Fruit fly (Drosophila melanogaster) whole organism, prepupa: ENCODE results near the gene Fuca.

Experiments
- CG8632 ChIP-seq: fragments of 200-800 bp; sonication (Bioruptor generic); optimal IDR thresholded peaks from 3 replicates; lab custom pipeline; 2016; ENCODE audit warnings: missing biosample characterization, missing genetic modification characterization
- acj6 ChIP-seq: fragments of 200-800 bp; sonication (Bioruptor generic); optimal IDR thresholded peaks from 3 replicates; lab custom pipeline; 2016; ENCODE audit warnings: missing biosample characterization, missing genetic modification characterization
- fkh ChIP-seq: fragments of 200-800 bp; sonication (Bioruptor generic); optimal IDR thresholded peaks from 3 replicates; lab custom pipeline; 2017; ENCODE audit warnings: missing biosample characterization, mild to moderate bottlenecking, missing genetic modification characterization, moderate library complexity

- TF ChIP-seq acj6: no peak
- TF ChIP-seq fkh: no peak
- no peak for TF ChIP-seq CG8632 (GFP tag; lab: Kevin White, UChicago)
These were observed 49.5 kb downstream of the Fuca start, which contains the start of gene Vha16-3 for dm6 chr3L:11472991-11473390.
